In genomic region chrX:19229855-19230433, dm6 we compare ENCODE assay signal across 4 fruit fly cellular contexts.
TF ChIP-seq lines count a peak whose summit lies in the region.

No protein-coding gene starts in this region.

- no peak for TF ChIP-seq CTCF in whole organism, embryonic (GFP tag; optimal IDR thresholded peaks at IDR 0.05; lab: Kevin White, UChicago)

TF ChIP-seq in whole organism, embryonic, 481 proteins besides CTCF, POLR2A, EP300 and RAD21:
- TF ChIP-seq Drgx (GFP tag; IDR thresholded peaks at IDR 0.05; lab: Robert Waterston, UW) (peak; percentile 40; the same call in 1 of the 2 replicates), CG17186 (GFP tag; optimal IDR thresholded peaks at IDR 0.05; lab: Kevin White, UChicago) (no peak)

TF ChIP-seq in whole organism, prepupa, 60 proteins besides CTCF, POLR2A, EP300 and RAD21 (continues in another document):
- TF ChIP-seq CG15336 (GFP tag; IDR thresholded peaks at IDR 0.05; lab: Robert Waterston, UW) (peak; percentile 74), acj6 (GFP tag; optimal IDR thresholded peaks at IDR 0.05; lab: Kevin White, UChicago) (peak; percentile 70), Sox102F (GFP tag; optimal IDR thresholded peaks at IDR 0.05; lab: Kevin White, UChicago) (peak; percentile 70), CG6163 (GFP tag; IDR thresholded peaks at IDR 0.05; lab: Robert Waterston, UW) (peak; percentile 37; the same call in 2 of the 3 replicates), Gug (GFP tag; IDR thresholded peaks at IDR 0.05; lab: Robert Waterston, UW) (no peak; the same call in 1 of the 2 replicates), ss (GFP tag; optimal IDR thresholded peaks at IDR 0.05; lab: Kevin White, UChicago) (peak in 1 of 2 experiments; percentile 48), Ets96B (tag; optimal IDR thresholded peaks at IDR 0.05; lab: Kevin White, UChicago) (peak; percentile 49), CG8319 (GFP tag; optimal IDR thresholded peaks at IDR 0.05; lab: Kevin White, UChicago) (peak; percentile 52), Sox15 (GFP tag; optimal IDR thresholded peaks at IDR 0.05; lab: Kevin White, UChicago) (peak; percentile 44), pdm3 (GFP tag; optimal IDR thresholded peaks at IDR 0.05; lab: Kevin White, UChicago) (peak; percentile 72), svp (GFP tag; lab: Kevin White, UChicago) (peak; percentile 78), cyc (GFP tag; optimal IDR thresholded peaks at IDR 0.05; lab: Kevin White, UChicago) (peak; percentile 64), fkh (GFP tag; optimal IDR thresholded peaks at IDR 0.05; lab: Kevin White, UChicago) (no peak), CG1621 (tag; optimal IDR thresholded peaks at IDR 0.05; lab: Kevin White, UChicago) (no peak), CG7368 (GFP tag; optimal IDR thresholded peaks at IDR 0.05; lab: Kevin White, UChicago) (peak; percentile 57), CG32006 (GFP tag; optimal IDR thresholded peaks at IDR 0.05; lab: Kevin White, UChicago) (peak; percentile 90), fd85E (GFP tag; optimal IDR thresholded peaks at IDR 0.05; lab: Kevin White, UChicago) (peak; percentile 16), lz (GFP tag; optimal IDR thresholded peaks at IDR 0.05; lab: Kevin White, UChicago) (peak; percentile 66), CG11902 (GFP tag; optimal IDR thresholded peaks at IDR 0.05; lab: Kevin White, UChicago) (peak; percentile 55), achi (GFP tag; optimal IDR thresholded peaks at IDR 0.05; lab: Kevin White, UChicago) (peak; percentile 69), Sox14 (GFP tag; optimal IDR thresholded peaks at IDR 0.05; lab: Kevin White, UChicago) (peak; percentile 68), CG6854 (GFP tag; optimal IDR thresholded peaks at IDR 0.05; lab: Kevin White, UChicago) (peak; percentile 27), spab (GFP tag; optimal IDR thresholded peaks at IDR 0.05; lab: Kevin White, UChicago) (peak; percentile 26), topi (GFP tag; optimal IDR thresholded peaks at IDR 0.05; lab: Kevin White, UChicago) (peak; percentile 75), CG8119 (GFP tag; IDR thresholded peaks at IDR 0.05; lab: Robert Waterston, UW) (peak; percentile 76), CG4318 (GFP tag; optimal IDR thresholded peaks at IDR 0.05; lab: Kevin White, UChicago) (peak; percentile 75), CG6792 (GFP tag; optimal IDR thresholded peaks at IDR 0.05; lab: Kevin White, UChicago) (peak; percentile 74), CG11762 (GFP tag; optimal IDR thresholded peaks at IDR 0.05; lab: Kevin White, UChicago; ENCODE audit: insufficient read depth) (peak; percentile 65), vri (GFP tag; optimal IDR thresholded peaks at IDR 0.05; lab: Kevin White, UChicago) (no peak)

TF ChIP-seq in whole organism, pupa, 21 proteins besides CTCF, POLR2A, EP300 and RAD21:
- TF ChIP-seq CG8159 (tag; optimal IDR thresholded peaks at IDR 0.05; lab: Kevin White, UChicago) (peak; percentile 66), CG8301 (tag; optimal IDR thresholded peaks at IDR 0.05; lab: Kevin White, UChicago) (peak; percentile 82), CG17806 (tag; optimal IDR thresholded peaks at IDR 0.05; lab: Kevin White, UChicago) (peak; percentile 51), rn (GFP tag; IDR thresholded peaks at IDR 0.05; lab: Robert Waterston, UW) (no peak), fd96Ca (GFP tag; IDR thresholded peaks at IDR 0.05; lab: Robert Waterston, UW) (0 out of 3 replicates have a peak, but pooled peaks have one; percentile 31), Snoo (tag; optimal IDR thresholded peaks at IDR 0.05; lab: Kevin White, UChicago) (no peak), CG12605 (GFP tag; IDR thresholded peaks at IDR 0.05; lab: Robert Waterston, UW) (0 out of 2 replicates have a peak, but pooled peaks have one; percentile 11), CG10348 (GFP tag; IDR thresholded peaks at IDR 0.05; lab: Robert Waterston, UW) (no peak), EcR (GFP tag; optimal IDR thresholded peaks at IDR 0.05; lab: Kevin White, UChicago) (no peak), CG32121 (GFP tag; IDR thresholded peaks at IDR 0.05; lab: Robert Waterston, UW) (no peak), CG14655 (GFP tag; optimal IDR thresholded peaks at IDR 0.05; lab: Kevin White, UChicago) (peak; percentile 79), D1 (tag; optimal IDR thresholded peaks at IDR 0.05; lab: Kevin White, UChicago) (peak; percentile 45), CG9948 (tag; optimal IDR thresholded peaks at IDR 0.05; lab: Kevin White, UChicago) (no peak), CG13204 (GFP tag; optimal IDR thresholded peaks at IDR 0.05; lab: Kevin White, UChicago) (no peak), gl (tag; optimal IDR thresholded peaks at IDR 0.05; lab: Kevin White, UChicago) (no peak), CG34367 (tag; optimal IDR thresholded peaks at IDR 0.05; lab: Kevin White, UChicago) (peak; percentile 20), CG15710 (tag; optimal IDR thresholded peaks at IDR 0.05; lab: Kevin White, UChicago) (peak; percentile 49), Pif1B (GFP tag; optimal IDR thresholded peaks at IDR 0.05; lab: Kevin White, UChicago) (peak; percentile 54), Pif1A (GFP tag; optimal IDR thresholded peaks at IDR 0.05; lab: Kevin White, UChicago) (peak; percentile 74), CG4496 (GFP tag; IDR thresholded peaks at IDR 0.05; lab: Robert Waterston, UW) (no peak), Ets98B (GFP tag; IDR thresholded peaks at IDR 0.05; lab: Robert Waterston, UW) (peak; percentile 42; the same call in 1 of the 2 replicates)

TF ChIP-seq in whole organism, wandering third instar larva, 38 proteins besides CTCF, POLR2A, EP300 and RAD21:
- TF ChIP-seq tai (GFP tag; optimal IDR thresholded peaks at IDR 0.05; lab: Kevin White, UChicago) = no peak
- TF ChIP-seq brk (GFP tag; optimal IDR thresholded peaks at IDR 0.05; lab: Kevin White, UChicago) = no peak
- no peak for TF ChIP-seq Hr78 (GFP tag; optimal IDR thresholded peaks at IDR 0.05; lab: Kevin White, UChicago)
- peak; percentile 61 for TF ChIP-seq HLH106 (tag; optimal IDR thresholded peaks at IDR 0.05; lab: Kevin White, UChicago)
- peak; percentile 42 for TF ChIP-seq woc (GFP tag; optimal IDR thresholded peaks at IDR 0.05; lab: Kevin White, UChicago)
- TF ChIP-seq dsf (GFP tag; optimal IDR thresholded peaks at IDR 0.05; lab: Kevin White, UChicago; ENCODE audit: borderline replicate concordance) = no peak
- peak; percentile 40 for TF ChIP-seq dmrt93B (GFP tag; optimal IDR thresholded peaks at IDR 0.05; lab: Kevin White, UChicago)
- TF ChIP-seq CG9705 (GFP tag; optimal IDR thresholded peaks at IDR 0.05; lab: Kevin White, UChicago) = no peak
- TF ChIP-seq psq (GFP tag; optimal IDR thresholded peaks at IDR 0.05; lab: Kevin White, UChicago) = peak; percentile 25
- peak; percentile 21 for TF ChIP-seq OdsH (GFP tag; optimal IDR thresholded peaks at IDR 0.05; lab: Kevin White, UChicago)
- no peak for TF ChIP-seq dl (GFP tag; optimal IDR thresholded peaks at IDR 0.05; lab: Kevin White, UChicago; ENCODE audit: insufficient read depth in 1 of 2, partially characterized antibody in 2 of 2)
- TF ChIP-seq Jra (GFP tag; optimal IDR thresholded peaks at IDR 0.05; lab: Kevin White, UChicago) = no peak
- no peak for TF ChIP-seq Rel (GFP tag; optimal IDR thresholded peaks at IDR 0.05; lab: Kevin White, UChicago)
- no peak for TF ChIP-seq Rel (tag; optimal IDR thresholded peaks at IDR 0.05; lab: Kevin White, UChicago)
- TF ChIP-seq foxo (GFP tag; optimal IDR thresholded peaks at IDR 0.05; lab: Kevin White, UChicago) = peak in 1 of 2 experiments; percentile 55
- TF ChIP-seq Vsx2 (GFP tag; optimal IDR thresholded peaks at IDR 0.05; lab: Kevin White, UChicago; ENCODE audit: partially characterized antibody) = peak; percentile 42
- peak; percentile 66 for TF ChIP-seq fru (GFP tag; optimal IDR thresholded peaks at IDR 0.05; lab: Kevin White, UChicago)
- no peak for TF ChIP-seq Dif (GFP tag; optimal IDR thresholded peaks at IDR 0.05; lab: Kevin White, UChicago; ENCODE audit: partially characterized antibody)
- peak; percentile 38 for TF ChIP-seq br (GFP tag; optimal IDR thresholded peaks at IDR 0.05; lab: Kevin White, UChicago)
- no peak for TF ChIP-seq CrebA (GFP tag; optimal IDR thresholded peaks at IDR 0.05; lab: Kevin White, UChicago; ENCODE audit: borderline replicate concordance)
- TF ChIP-seq sv (GFP tag; optimal IDR thresholded peaks at IDR 0.05; lab: Kevin White, UChicago) = no peak
- TF ChIP-seq Hnf4 (GFP tag; optimal IDR thresholded peaks at IDR 0.05; lab: Kevin White, UChicago) = no peak
- TF ChIP-seq Sp1 (GFP tag; optimal IDR thresholded peaks at IDR 0.05; lab: Kevin White, UChicago) = no peak
- no peak for TF ChIP-seq Hr83 (GFP tag; optimal IDR thresholded peaks at IDR 0.05; lab: Kevin White, UChicago; ENCODE audit: poor library complexity, severe bottlenecking)
- TF ChIP-seq h (GFP tag; optimal IDR thresholded peaks at IDR 0.05; lab: Kevin White, UChicago) = peak; percentile 54
- TF ChIP-seq Abd-B (GFP tag; optimal IDR thresholded peaks at IDR 0.05; lab: Kevin White, UChicago) = no peak
- TF ChIP-seq Mio (GFP tag; optimal IDR thresholded peaks at IDR 0.05; lab: Kevin White, UChicago) = no peak
- peak; percentile 33 for TF ChIP-seq rgr (GFP tag; optimal IDR thresholded peaks at IDR 0.05; lab: Kevin White, UChicago)
- TF ChIP-seq usp (GFP tag; optimal IDR thresholded peaks at IDR 0.05; lab: Kevin White, UChicago) = no peak
- no peak for TF ChIP-seq Myc (optimal IDR thresholded peaks at IDR 0.05; lab: Kevin White, UChicago)
- no peak for TF ChIP-seq GATAd (GFP tag; optimal IDR thresholded peaks at IDR 0.05; lab: Kevin White, UChicago)
- no peak for TF ChIP-seq pan (optimal IDR thresholded peaks at IDR 0.05; lab: Kevin White, UChicago)
- no peak for TF ChIP-seq CG32264 (GFP tag; optimal IDR thresholded peaks at IDR 0.05; lab: Kevin White, UChicago)
- TF ChIP-seq lola (GFP tag; optimal IDR thresholded peaks at IDR 0.05; lab: Kevin White, UChicago) = no peak
- no peak for TF ChIP-seq Dfd (GFP tag; optimal IDR thresholded peaks at IDR 0.05; lab: Kevin White, UChicago)
- TF ChIP-seq N (GFP tag; optimal IDR thresholded peaks at IDR 0.05; lab: Kevin White, UChicago) = no peak
- TF ChIP-seq jim (GFP tag; optimal IDR thresholded peaks at IDR 0.05; lab: Kevin White, UChicago) = no peak
- no peak for TF ChIP-seq sage (GFP tag; optimal IDR thresholded peaks at IDR 0.05; lab: Kevin White, UChicago)
- TF ChIP-seq ey (GFP tag; optimal IDR thresholded peaks at IDR 0.05; lab: Kevin White, UChicago) = peak; percentile 27

Comparison
In these comparisons a context has a peak if more than half of its experiments do, and no peak if none do; other contexts are left out.
1. Of the 7 proteins assayed by ChIP-seq in both whole organism, embryonic and whole organism, prepupa: peak only in whole organism, embryonic: none; only in whole organism, prepupa: Blimp-1, CG6854, Hr39, Lpt and Sox102F; in both: none; in neither: 2.